Fruit fly (Drosophila melanogaster) whole organism, embryonic: Measurements from ENCODE around the gene Phae1.
A peak's percentile ranks its signal among the peaks of the same experiment; 100 is the strongest.

ENCODE experiments used
- CG10209 ChIP-seq: fragments of 200-800 bp; sonication (Bioruptor generic); optimal IDR thresholded peaks from 3 replicates; lab custom pipeline; 2017; ENCODE audit warnings: missing biosample characterization, mild to moderate bottlenecking, missing genetic modification characterization, missing genetic modification reagents
- CG10267 ChIP-seq: fragments of 200-800 bp; sonication (Bioruptor generic); optimal IDR thresholded peaks from 2 replicates; lab custom pipeline; 2018; ENCODE audit warnings: missing biosample characterization, mild to moderate bottlenecking, missing genetic modification characterization, moderate library complexity
- CG11247 ChIP-seq: fragments of 200-800 bp; sonication (Bioruptor generic); IDR thresholded peaks from 2 replicates; pipeline ENCODE4 v1.3.6; 2022; ENCODE audit warnings: missing biosample characterization, missing genetic modification characterization
- CG11560 ChIP-seq: fragments of 200-800 bp; sonication (Bioruptor generic); IDR thresholded peaks from 3 replicates; pipeline ENCODE4 v1.3.6; 2022; ENCODE audit warnings: missing biosample characterization, missing genetic modification characterization
- CG12391 ChIP-seq: fragments of 200-800 bp; sonication (Bioruptor generic); optimal IDR thresholded peaks from 3 replicates; lab custom pipeline; 2018; ENCODE audit warnings: missing biosample characterization, mild to moderate bottlenecking, missing genetic modification characterization, moderate library complexity
- CG12659 ChIP-seq: fragments of 200-800 bp; sonication (Bioruptor generic); optimal IDR thresholded peaks from 3 replicates; lab custom pipeline; 2017; ENCODE audit warnings: mild to moderate bottlenecking, missing biosample characterization, missing genetic modification reagents, missing genetic modification characterization
- CG13287 ChIP-seq: fragments of 200-800 bp; sonication (Bioruptor generic); IDR thresholded peaks from 2 replicates; pipeline ENCODE4 v1.3.6; 2022; ENCODE audit warnings: missing biosample characterization, missing genetic modification characterization; ENCODE audit not compliant: partially characterized antibody
- CG14441 ChIP-seq: fragments of 200-800 bp; sonication (Bioruptor generic); IDR thresholded peaks from 2 replicates; pipeline ENCODE4 v1.3.6; 2022; ENCODE audit warnings: missing biosample characterization, missing genetic modification characterization
- CG15479 ChIP-seq: fragments of 200-800 bp; sonication (Bioruptor generic); optimal IDR thresholded peaks from 3 replicates; lab custom pipeline; 2019; ENCODE audit warnings: missing biosample characterization, mild to moderate bottlenecking, missing genetic modification characterization, moderate library complexity
- CG17612 ChIP-seq: fragments of 200-800 bp; sonication (Bioruptor generic); IDR thresholded peaks from 2 replicates; pipeline ENCODE4 v1.3.6; 2022; ENCODE audit warnings: missing biosample characterization, missing genetic modification characterization
- CG17829 ChIP-seq: fragments of 200-800 bp; optimal IDR thresholded peaks from 2 replicates; lab custom pipeline; 2019; ENCODE audit warnings: missing biosample characterization, mild to moderate bottlenecking, missing genetic modification characterization, moderate library complexity
- CG18476 ChIP-seq: fragments of 200-800 bp; sonication (Bioruptor generic); optimal IDR thresholded peaks from 2 replicates; lab custom pipeline; 2016; ENCODE audit warnings: missing biosample characterization, mild to moderate bottlenecking, missing genetic modification characterization
- CG33213 ChIP-seq: fragments of 200-800 bp; sonication (Bioruptor generic); optimal IDR thresholded peaks from 3 replicates; lab custom pipeline; 2016; ENCODE audit warnings: missing biosample characterization, missing genetic modification characterization
- CG3838 ChIP-seq: fragments of 200-800 bp; sonication (Bioruptor generic); optimal IDR thresholded peaks from 3 replicates; lab custom pipeline; 2016; ENCODE audit warnings: missing biosample characterization, missing genetic modification characterization
- CG4282 ChIP-seq: fragments of 200-800 bp; sonication (Bioruptor generic); optimal IDR thresholded peaks from 2 replicates; lab custom pipeline; 2016; ENCODE audit warnings: missing biosample characterization, missing genetic modification characterization
- CG4360 ChIP-seq: fragments of 200-800 bp; sonication (Bioruptor generic); IDR thresholded peaks from 2 replicates; pipeline ENCODE4 v1.3.6; 2022; ENCODE audit warnings: missing biosample characterization, missing genetic modification characterization
- CG4404 ChIP-seq: fragments of 200-800 bp; sonication (Bioruptor generic); IDR thresholded peaks from 2 replicates; pipeline ENCODE4 v1.3.6; 2022; ENCODE audit warnings: missing biosample characterization, missing genetic modification characterization
- CG6791 ChIP-seq: fragments of 200-800 bp; sonication (Bioruptor generic); IDR thresholded peaks from 3 replicates; pipeline ENCODE4 v1.3.6; 2022; ENCODE audit warnings: missing biosample characterization, missing genetic modification characterization; ENCODE audit not compliant: partially characterized antibody
- CG7963 ChIP-seq: fragments of 200-800 bp; sonication (Bioruptor generic); IDR thresholded peaks from 3 replicates; pipeline ENCODE4 v1.3.6; 2022; ENCODE audit warnings: missing biosample characterization, missing genetic modification characterization; ENCODE audit not compliant: partially characterized antibody
- CG8089 ChIP-seq: fragments of 200-800 bp; sonication (Bioruptor generic); optimal IDR thresholded peaks from 3 replicates; lab custom pipeline; 2016; ENCODE audit warnings: missing biosample characterization, missing genetic modification characterization
- CG8290 ChIP-seq, 3 experiments: fragments of 200-800 bp; sonication (Bioruptor generic); optimal IDR thresholded peaks; 2 replicates each; lab custom pipeline; 2016 to 2019; ENCODE audit warnings: missing biosample characterization in 3 of 3, missing genetic modification characterization in 3 of 3, mild to moderate bottlenecking in 2 of 3, moderate library complexity in 1 of 3
- CG9727 ChIP-seq: fragments of 200-800 bp; sonication (Bioruptor generic); optimal IDR thresholded peaks from 3 replicates; lab custom pipeline; 2017; ENCODE audit warnings: missing biosample characterization, mild to moderate bottlenecking, missing genetic modification characterization
- CG9797 ChIP-seq: fragments of 200-800 bp; sonication (Bioruptor generic); optimal IDR thresholded peaks from 3 replicates; lab custom pipeline; 2018; ENCODE audit warnings: missing biosample characterization, mild to moderate bottlenecking, missing genetic modification characterization
- CTCF ChIP-seq: fragments of 200-800 bp; sonication (Bioruptor generic); optimal IDR thresholded peaks from 2 replicates; lab custom pipeline; 2017; ENCODE audit warnings: missing biosample characterization, mild to moderate bottlenecking, missing genetic modification characterization, moderate library complexity
- Dref ChIP-seq: fragments of 200-800 bp; sonication (Bioruptor generic); IDR thresholded peaks from 2 replicates; pipeline ENCODE4 v1.3.6; 2022; ENCODE audit warnings: missing biosample characterization, missing genetic modification characterization
- Fer2 ChIP-seq: fragments of 200-800 bp; sonication (Bioruptor generic); optimal IDR thresholded peaks from 2 replicates; lab custom pipeline; 2018; ENCODE audit warnings: missing biosample characterization, mild to moderate bottlenecking, missing genetic modification characterization, moderate library complexity
- HmgZ ChIP-seq: fragments of 200-800 bp; sonication (Bioruptor generic); optimal IDR thresholded peaks from 2 replicates; lab custom pipeline; 2018; ENCODE audit warnings: missing biosample characterization, mild to moderate bottlenecking, missing genetic modification characterization
- Hr78 ChIP-seq, 2 experiments: fragments of 200-800 bp in 1 of 2; fragments of >200 bp in 1 of 2; sonication (Bioruptor generic) in 1 of 2; optimal IDR thresholded peaks; 2 replicates each; lab custom pipeline; 2017 to 2019; ENCODE audit warnings: missing biosample characterization in 2 of 2, missing genetic modification characterization in 2 of 2, mild to moderate bottlenecking in 1 of 2, moderate library complexity in 1 of 2
- Med ChIP-seq: fragments of 200-800 bp; sonication (Bioruptor generic); peaks from one replicate; lab custom pipeline; 2016; ENCODE audit warnings: missing biosample characterization, missing genetic modification characterization, mild to moderate bottlenecking, inconsistent platforms, moderate library complexity
- Nf-YB ChIP-seq: fragments of 200-800 bp; sonication (Bioruptor generic); optimal IDR thresholded peaks from 3 replicates; lab custom pipeline; 2019; ENCODE audit warnings: missing biosample characterization, mild to moderate bottlenecking, missing genetic modification characterization, moderate library complexity
- Ravus ChIP-seq: fragments of 200-800 bp; sonication (Bioruptor generic); IDR thresholded peaks from 2 replicates; pipeline ENCODE4 v1.3.6; 2022; ENCODE audit warnings: missing biosample characterization, missing genetic modification characterization
- abd-A ChIP-seq: fragments of 200-800 bp; sonication (Bioruptor generic); optimal IDR thresholded peaks from 3 replicates; lab custom pipeline; 2019; ENCODE audit warnings: missing biosample characterization, mild to moderate bottlenecking, missing genetic modification characterization, moderate library complexity
- chinmo ChIP-seq: fragments of 200-800 bp; sonication (Bioruptor generic); IDR thresholded peaks from 4 replicates; pipeline ENCODE4 v1.3.6; 2022; ENCODE audit warnings: missing biosample characterization, missing genetic modification characterization; ENCODE audit not compliant: partially characterized antibody
- da ChIP-seq: fragments of 200-800 bp; sonication (Bioruptor generic); optimal IDR thresholded peaks from 2 replicates; lab custom pipeline; 2016; ENCODE audit warnings: missing biosample characterization, missing genetic modification characterization
- dysf ChIP-seq: fragments of 200-800 bp; sonication (Bioruptor generic); IDR thresholded peaks from 3 replicates; pipeline ENCODE4 v1.3.6; 2022; ENCODE audit warnings: missing biosample characterization, missing genetic modification characterization
- emc ChIP-seq: fragments of 200-800 bp; sonication (Bioruptor generic); optimal IDR thresholded peaks from 2 replicates; lab custom pipeline; 2016; ENCODE audit warnings: missing biosample characterization, missing genetic modification characterization
- exex ChIP-seq: fragments of 200-800 bp; sonication (Bioruptor generic); optimal IDR thresholded peaks from 4 replicates; lab custom pipeline; 2018; ENCODE audit warnings: missing biosample characterization, mild to moderate bottlenecking, missing genetic modification characterization, moderate library complexity
- kah ChIP-seq: fragments of 200-800 bp; sonication (Bioruptor generic); optimal IDR thresholded peaks from 2 replicates; lab custom pipeline; 2018; ENCODE audit warnings: missing biosample characterization, mild to moderate bottlenecking, missing genetic modification characterization
- knrl ChIP-seq: fragments of 200-800 bp; sonication (Bioruptor generic); IDR thresholded peaks from 3 replicates; pipeline ENCODE4 v1.3.6; 2022; ENCODE audit warnings: missing biosample characterization, missing genetic modification characterization; ENCODE audit not compliant: partially characterized antibody
- mam ChIP-seq: fragments of 200-800 bp; sonication (Bioruptor generic); optimal IDR thresholded peaks from 3 replicates; lab custom pipeline; 2016; ENCODE audit warnings: missing biosample characterization, missing genetic modification characterization
- pho ChIP-seq: fragments of 200-800 bp; sonication (Bioruptor generic); optimal IDR thresholded peaks from 2 replicates; lab custom pipeline; 2016; ENCODE audit warnings: missing biosample characterization, missing genetic modification characterization
- prd ChIP-seq, 3 experiments: fragments of >200 bp in 2 of 3; fragments of 200-800 bp in 1 of 3; sonication (Bioruptor generic) in 1 of 3; optimal IDR thresholded peaks in 2 of 3; IDR thresholded peaks in 1 of 3; 2 replicates in 2 of 3; 3 replicates in 1 of 3; pipeline versions ENCODE4 v1.3.6 to Lab custom; 2017 to 2022; ENCODE audit warnings: missing biosample characterization in 1 of 3, missing genetic modification characterization in 1 of 3
- shn ChIP-seq: fragments of 200-800 bp; sonication (Bioruptor generic); optimal IDR thresholded peaks from 3 replicates; lab custom pipeline; 2016; ENCODE audit warnings: missing biosample characterization, missing genetic modification characterization
- trem ChIP-seq: fragments of 200-800 bp; optimal IDR thresholded peaks from 3 replicates; lab custom pipeline; 2019; ENCODE audit warnings: missing biosample characterization, mild to moderate bottlenecking, missing genetic modification characterization, moderate library complexity
- twi ChIP-seq: fragments of 200-800 bp; optimal IDR thresholded peaks from 2 replicates; lab custom pipeline; 2019; ENCODE audit warnings: missing biosample characterization, mild to moderate bottlenecking, missing genetic modification characterization, moderate library complexity
- tx ChIP-seq: fragments of 200-800 bp; sonication (Bioruptor generic); optimal IDR thresholded peaks from 2 replicates; lab custom pipeline; 2016; ENCODE audit warnings: missing biosample characterization, missing genetic modification characterization
- wek ChIP-seq: fragments of 200-800 bp; sonication (Bioruptor generic); optimal IDR thresholded peaks from 3 replicates; lab custom pipeline; 2018; ENCODE audit warnings: missing biosample characterization, mild to moderate bottlenecking, missing genetic modification characterization, moderate library complexity
- zen ChIP-seq: fragments of 200-800 bp; sonication (Bioruptor generic); optimal IDR thresholded peaks from 3 replicates; lab custom pipeline; 2018; ENCODE audit warnings: missing biosample characterization, mild to moderate bottlenecking, missing genetic modification characterization, moderate library complexity

The Phae1 gene

DNA sequence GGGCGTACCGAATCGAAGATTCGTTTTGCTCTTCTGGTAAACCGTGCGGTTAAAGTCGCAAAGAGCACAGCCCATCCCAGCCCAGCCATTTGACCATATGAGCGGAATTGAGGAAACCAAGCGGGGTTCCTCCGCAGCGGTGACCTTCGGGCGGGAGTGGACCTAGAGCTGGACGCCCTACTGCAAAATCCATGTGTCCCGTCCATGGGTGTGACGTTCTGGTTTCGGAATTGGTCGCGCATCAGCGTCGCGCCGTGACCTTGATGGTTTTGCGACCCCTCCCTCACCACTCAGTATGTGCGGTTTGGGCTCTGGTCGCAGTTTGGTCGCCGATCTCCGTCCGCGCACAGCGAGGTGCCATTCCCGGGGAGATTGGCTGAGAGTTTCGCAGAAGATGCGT lies 16.5 kb upstream of the Phae1 start:
- TF ChIP-seq CG18476 (no peak), CG6791 (GFP tag; lab: Robert Waterston, UW) (0 out of 3 replicates have a peak, but pooled peaks have one; percentile 39), CG33213 (GFP tag; lab: Kevin White, UChicago) (no peak), CG10267 (tag; lab: Kevin White, UChicago) (no peak), twi (tag; lab: Kevin White, UChicago) (peak; percentile 74), CG12659 (GFP tag; lab: Kevin White, UChicago) (no peak), CG3838 (GFP tag; lab: Kevin White, UChicago) (no peak), zen (tag; lab: Kevin White, UChicago) (peak; percentile 62), CG11560 (peak; percentile 22; the same call in 1 of the 3 replicates), prd (optimal IDR thresholded peaks at IDR 0.05; lab: Kevin White, UChicago) (no peak), prd (GFP tag; IDR thresholded peaks at IDR 0.05; lab: Robert Waterston, UW) (peak; percentile 84), CG9727 (GFP tag; lab: Kevin White, UChicago) (no peak), Med (peak; percentile 6), abd-A (tag; lab: Kevin White, UChicago) (no peak), CG15479 (GFP tag; lab: Kevin White, UChicago) (peak; percentile 65)

DNA sequence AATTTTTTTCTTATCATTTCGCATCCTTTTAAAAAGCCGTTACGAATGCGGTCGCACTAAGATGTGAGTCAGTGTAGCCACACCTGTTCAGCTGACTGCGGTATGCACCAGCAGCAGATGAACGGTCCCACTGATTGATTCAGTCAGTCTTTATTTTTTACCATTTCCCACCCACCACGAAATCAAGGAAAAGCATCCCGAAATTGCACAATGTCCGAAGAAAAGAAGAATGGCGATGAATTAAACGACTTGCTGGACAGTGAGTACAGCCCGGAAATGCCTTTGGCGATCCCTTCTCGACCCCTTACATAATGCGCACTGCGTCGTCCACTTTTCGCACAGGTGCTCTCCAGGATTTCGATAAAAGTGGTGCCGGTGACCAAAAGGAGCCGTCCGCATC lies 15.6 kb upstream of the Phae1 start:
- TF ChIP-seq mam (no peak), CG10267 (tag; lab: Kevin White, UChicago) (peak; percentile 58), CG4282 (GFP tag; lab: Kevin White, UChicago) (no peak), wek (GFP tag; lab: Kevin White, UChicago) (no peak), CG8089 (GFP tag; lab: Kevin White, UChicago) (no peak), CG14441 (GFP tag; lab: Robert Waterston, UW) (no peak), kah (GFP tag; lab: Kevin White, UChicago) (peak; percentile 0), Fer2 (tag; lab: Kevin White, UChicago) (no peak), CG17612 (GFP tag; lab: Robert Waterston, UW) (no peak), CG10209 (GFP tag; lab: Kevin White, UChicago) (no peak), pho (GFP tag; lab: Kevin White, UChicago) (peak; percentile 1), CG7963 (GFP tag; lab: Robert Waterston, UW) (no peak), Hr78 (GFP tag; optimal IDR thresholded peaks at IDR 0.05; lab: Kevin White, UChicago) (no peak), CG12391 (tag; lab: Kevin White, UChicago) (peak; percentile 12), CG11560 (no peak), CG4360 (no peak), exex (tag; lab: Kevin White, UChicago) (no peak), knrl (GFP tag; lab: Robert Waterston, UW) (peak; percentile 24; the same call in 1 of the 3 replicates), Dref (GFP tag; lab: Robert Waterston, UW) (peak; percentile 43), Nf-YB (GFP tag; lab: Kevin White, UChicago) (peak; percentile 14), CG8290 (GFP tag; optimal IDR thresholded peaks at IDR 0.05; lab: Kevin White, UChicago) (no peak), CG8290 (tag; optimal IDR thresholded peaks at IDR 0.05; lab: Kevin White, UChicago) (no peak), Ravus (no peak), CG11247 (GFP tag; lab: Robert Waterston, UW) (no peak), chinmo (GFP tag; lab: Robert Waterston, UW) (no peak), CTCF (GFP tag; lab: Kevin White, UChicago) (peak; percentile 21), trem (tag; lab: Kevin White, UChicago) (peak; percentile 53), shn (GFP tag; lab: Kevin White, UChicago) (no peak), CG17829 (tag; lab: Kevin White, UChicago) (peak; percentile 34), CG13287 (GFP tag; lab: Robert Waterston, UW) (peak; percentile 46; the same call in 1 of the 2 replicates), tx (GFP tag; lab: Kevin White, UChicago) (no peak), HmgZ (tag; lab: Kevin White, UChicago) (peak; percentile 69), zen (tag; lab: Kevin White, UChicago) (peak; percentile 7), emc (GFP tag; lab: Kevin White, UChicago) (no peak), dysf (GFP tag; lab: Robert Waterston, UW) (no peak), da (GFP tag; lab: Kevin White, UChicago) (no peak), CG9797 (peak; percentile 98), CG4404 (GFP tag; lab: Robert Waterston, UW) (no peak)
